Fruit fly (Drosophila melanogaster) whole organism, embryonic: ENCODE results near the gene CG4025.

Experiments used
- CG11093 ChIP-seq: fragments of 200-800 bp; sonication (Bioruptor generic); IDR thresholded peaks from 3 replicates; pipeline ENCODE4 v1.3.6; 2022; ENCODE audit warnings: missing biosample characterization, missing genetic modification characterization
- CG11695 ChIP-seq: fragments of 200-800 bp; sonication (Bioruptor generic); IDR thresholded peaks from 3 replicates; pipeline ENCODE4 v1.3.6; 2022; ENCODE audit warnings: missing biosample characterization, missing genetic modification characterization
- CG12236 ChIP-seq: fragments of 200-800 bp; sonication (Bioruptor generic); optimal IDR thresholded peaks from 2 replicates; lab custom pipeline; 2016; ENCODE audit warnings: missing biosample characterization, missing genetic modification characterization
- CG13424 ChIP-seq: fragments of 200-800 bp; sonication (Bioruptor generic); optimal IDR thresholded peaks from 2 replicates; lab custom pipeline; 2019; ENCODE audit warnings: missing biosample characterization, mild to moderate bottlenecking, missing genetic modification characterization, moderate library complexity
- CG15514 ChIP-seq: fragments of 200-800 bp; sonication (Bioruptor generic); optimal IDR thresholded peaks from 3 replicates; lab custom pipeline; 2017; ENCODE audit warnings: missing biosample characterization, missing genetic modification characterization, mild to moderate bottlenecking, moderate library complexity, missing genetic modification reagents
- CG1602 ChIP-seq: fragments of 200-800 bp; sonication (Bioruptor generic); optimal IDR thresholded peaks from 3 replicates; lab custom pipeline; 2016; ENCODE audit warnings: missing biosample characterization, missing genetic modification characterization
- CG17359 ChIP-seq: fragments of 200-800 bp; sonication (Bioruptor generic); optimal IDR thresholded peaks from 3 replicates; lab custom pipeline; 2018; ENCODE audit warnings: missing biosample characterization, mild to moderate bottlenecking, missing genetic modification characterization, moderate library complexity
- CG31388 ChIP-seq: fragments of 200-800 bp; sonication (Bioruptor generic); optimal IDR thresholded peaks from 2 replicates; lab custom pipeline; 2016; ENCODE audit warnings: missing biosample characterization, missing genetic modification characterization
- CG32767 ChIP-seq: fragments of 200-800 bp; sonication (Bioruptor generic); IDR thresholded peaks from 2 replicates; pipeline ENCODE4 v1.3.6; 2022; ENCODE audit warnings: missing biosample characterization, missing genetic modification characterization
- CG3281 ChIP-seq: fragments of 200-800 bp; sonication (Bioruptor generic); optimal IDR thresholded peaks from 3 replicates; lab custom pipeline; 2017; ENCODE audit warnings: missing biosample characterization, mild to moderate bottlenecking, missing genetic modification characterization
- CG3838 ChIP-seq: fragments of 200-800 bp; sonication (Bioruptor generic); optimal IDR thresholded peaks from 3 replicates; lab custom pipeline; 2016; ENCODE audit warnings: missing biosample characterization, missing genetic modification characterization
- CG4404 ChIP-seq: fragments of 200-800 bp; sonication (Bioruptor generic); IDR thresholded peaks from 2 replicates; pipeline ENCODE4 v1.3.6; 2022; ENCODE audit warnings: missing biosample characterization, missing genetic modification characterization
- CG4707 ChIP-seq: fragments of 200-800 bp; sonication (Bioruptor generic); optimal IDR thresholded peaks from 2 replicates; lab custom pipeline; 2018; ENCODE audit warnings: missing biosample characterization, mild to moderate bottlenecking, missing genetic modification characterization, moderate library complexity
- CG5180 ChIP-seq: fragments of 200-800 bp; sonication (Bioruptor generic); optimal IDR thresholded peaks from 3 replicates; lab custom pipeline; 2017; ENCODE audit warnings: missing biosample characterization, missing genetic modification characterization, mild to moderate bottlenecking, moderate library complexity, missing genetic modification reagents
- CG6272 ChIP-seq: fragments of 200-800 bp; sonication (Bioruptor generic); IDR thresholded peaks from 2 replicates; pipeline ENCODE4 v1.3.6; 2022; ENCODE audit warnings: missing biosample characterization, missing genetic modification characterization
- CG6654 ChIP-seq: fragments of 200-800 bp; sonication (Bioruptor generic); optimal IDR thresholded peaks from 2 replicates; lab custom pipeline; 2017; ENCODE audit warnings: missing biosample characterization, mild to moderate bottlenecking, missing genetic modification characterization
- CG6683 ChIP-seq: fragments of 200-800 bp; sonication (Bioruptor generic); optimal IDR thresholded peaks from 2 replicates; lab custom pipeline; 2017; ENCODE audit warnings: missing biosample characterization, mild to moderate bottlenecking, missing genetic modification characterization, missing genetic modification reagents
- CG8765 ChIP-seq: fragments of 200-800 bp; sonication (Bioruptor generic); IDR thresholded peaks from 2 replicates; pipeline ENCODE4 v1.3.6; 2022; ENCODE audit warnings: missing biosample characterization, missing genetic modification characterization
- CG8924 ChIP-seq: fragments of 200-800 bp; optimal IDR thresholded peaks from 3 replicates; lab custom pipeline; 2019; ENCODE audit warnings: missing biosample characterization, mild to moderate bottlenecking, missing genetic modification characterization, moderate library complexity
- CG8944 ChIP-seq: fragments of 200-800 bp; sonication (Bioruptor generic); optimal IDR thresholded peaks from 3 replicates; lab custom pipeline; 2016; ENCODE audit warnings: missing biosample characterization, missing genetic modification characterization
- Chrac-16 ChIP-seq: fragments of 200-800 bp; sonication (Bioruptor generic); optimal IDR thresholded peaks from 3 replicates; lab custom pipeline; 2016; ENCODE audit warnings: missing biosample characterization, missing genetic modification characterization
- Deaf1 ChIP-seq: fragments of 200-800 bp; optimal IDR thresholded peaks from 3 replicates; lab custom pipeline; 2019; ENCODE audit warnings: missing biosample characterization, mild to moderate bottlenecking, missing genetic modification characterization, moderate library complexity
- Hey ChIP-seq: fragments of 200-800 bp; sonication (Bioruptor generic); optimal IDR thresholded peaks from 3 replicates; lab custom pipeline; 2018; ENCODE audit warnings: missing biosample characterization, mild to moderate bottlenecking, missing genetic modification characterization
- Hmr ChIP-seq: fragments of 200-800 bp; sonication (Bioruptor generic); optimal IDR thresholded peaks from 3 replicates; lab custom pipeline; 2017; ENCODE audit warnings: mild to moderate bottlenecking, missing biosample characterization, missing genetic modification reagents, missing genetic modification characterization
- Hr51 ChIP-seq, 2 experiments: fragments of 200-800 bp; sonication (Bioruptor generic); optimal IDR thresholded peaks; 2 replicates in 1 of 2; 3 replicates in 1 of 2; lab custom pipeline; 2016 to 2018; ENCODE audit warnings: missing biosample characterization in 2 of 2, missing genetic modification characterization in 2 of 2, mild to moderate bottlenecking in 1 of 2, moderate library complexity in 1 of 2
- Kr ChIP-seq: fragments of 200-800 bp; sonication (Bioruptor generic); optimal IDR thresholded peaks from 2 replicates; lab custom pipeline; 2017; ENCODE audit warnings: missing biosample characterization, mild to moderate bottlenecking, missing genetic modification characterization
- Mad ChIP-seq: fragments of 200-800 bp; sonication (Bioruptor generic); optimal IDR thresholded peaks from 2 replicates; lab custom pipeline; 2016; ENCODE audit warnings: missing biosample characterization, missing genetic modification characterization
- Mes4 ChIP-seq: fragments of 200-800 bp; sonication (Bioruptor generic); optimal IDR thresholded peaks from 2 replicates; lab custom pipeline; 2016; ENCODE audit warnings: missing biosample characterization, missing genetic modification characterization
- NC2β ChIP-seq: fragments of 200-800 bp; sonication (Bioruptor generic); optimal IDR thresholded peaks from 2 replicates; lab custom pipeline; 2016; ENCODE audit warnings: missing biosample characterization, missing genetic modification characterization
- Nf-YA ChIP-seq: fragments of 200-800 bp; sonication (Bioruptor generic); IDR thresholded peaks from 2 replicates; pipeline ENCODE4 v1.3.6; 2022; ENCODE audit warnings: missing biosample characterization, missing genetic modification characterization
- Oaz ChIP-seq: fragments of 200-800 bp; sonication (Bioruptor generic); IDR thresholded peaks from 2 replicates; pipeline ENCODE4 v1.3.6; 2022; ENCODE audit warnings: missing biosample characterization, missing genetic modification characterization
- PHDP ChIP-seq: fragments of 200-800 bp; sonication (Bioruptor generic); optimal IDR thresholded peaks from 3 replicates; lab custom pipeline; 2018; ENCODE audit warnings: missing biosample characterization, mild to moderate bottlenecking, missing genetic modification characterization, moderate library complexity
- Ptx1 ChIP-seq: fragments of 200-800 bp; sonication (Bioruptor generic); IDR thresholded peaks from 2 replicates; pipeline ENCODE4 v1.3.6; 2022; ENCODE audit warnings: missing biosample characterization, missing genetic modification characterization
- Stat92E ChIP-seq, 3 experiments: fragments of >200 bp in 2 of 3; fragments of 200-800 bp in 1 of 3; sonication (Bioruptor generic) in 1 of 3; optimal IDR thresholded peaks; 2 replicates each; lab custom pipeline; 2017 to 2019; ENCODE audit warnings: missing biosample characterization in 3 of 3, missing genetic modification characterization in 3 of 3, mild to moderate bottlenecking in 1 of 3, moderate library complexity in 1 of 3
- bab2 ChIP-seq: fragments of 200-800 bp; sonication (Bioruptor generic); optimal IDR thresholded peaks from 2 replicates; lab custom pipeline; 2016; ENCODE audit warnings: missing biosample characterization, missing genetic modification characterization
- cas ChIP-seq: fragments of 200-800 bp; sonication (Bioruptor generic); IDR thresholded peaks from 2 replicates; pipeline ENCODE4 v1.3.6; 2022; ENCODE audit warnings: missing biosample characterization, missing genetic modification characterization
- chif ChIP-seq, 2 experiments: fragments of 200-800 bp; sonication (Bioruptor generic); optimal IDR thresholded peaks; 3 replicates each; lab custom pipeline; 2016; ENCODE audit warnings: missing biosample characterization in 2 of 2, missing genetic modification characterization in 2 of 2
- ci ChIP-seq: fragments of 200-800 bp; sonication (Bioruptor generic); IDR thresholded peaks from 3 replicates; pipeline ENCODE4 v1.3.6; 2022; ENCODE audit warnings: missing biosample characterization, missing genetic modification characterization
- danr ChIP-seq: fragments of 200-800 bp; sonication (Bioruptor generic); IDR thresholded peaks from 2 replicates; pipeline ENCODE4 v1.3.6; 2022; ENCODE audit warnings: missing biosample characterization, missing genetic modification characterization
- emc ChIP-seq: fragments of 200-800 bp; sonication (Bioruptor generic); optimal IDR thresholded peaks from 2 replicates; lab custom pipeline; 2016; ENCODE audit warnings: missing biosample characterization, missing genetic modification characterization
- gcm2 ChIP-seq: fragments of 200-800 bp; sonication (Bioruptor generic); optimal IDR thresholded peaks from 2 replicates; lab custom pipeline; 2016; ENCODE audit warnings: missing biosample characterization, missing genetic modification characterization
- insv ChIP-seq, 2 experiments: fragments of 200-800 bp; sonication (Bioruptor generic); optimal IDR thresholded peaks; 3 replicates each; lab custom pipeline; 2016 to 2018; ENCODE audit warnings: missing biosample characterization in 2 of 2, missing genetic modification characterization in 2 of 2
- mld ChIP-seq: fragments of 200-800 bp; sonication (Bioruptor generic); IDR thresholded peaks from 3 replicates; pipeline ENCODE4 v1.3.6; 2022; ENCODE audit warnings: missing biosample characterization, missing genetic modification characterization; ENCODE audit not compliant: partially characterized antibody
- pfk ChIP-seq: fragments of 200-800 bp; sonication (Bioruptor generic); optimal IDR thresholded peaks from 2 replicates; lab custom pipeline; 2018; ENCODE audit warnings: missing biosample characterization, mild to moderate bottlenecking, missing genetic modification characterization, moderate library complexity
- repo ChIP-seq: fragments of 200-800 bp; sonication (Bioruptor generic); optimal IDR thresholded peaks from 2 replicates; lab custom pipeline; 2016; ENCODE audit warnings: missing biosample characterization, missing genetic modification characterization
- sisA ChIP-seq: fragments of 200-800 bp; sonication (Bioruptor generic); IDR thresholded peaks from 2 replicates; pipeline ENCODE4 v1.3.6; 2022; ENCODE audit warnings: missing biosample characterization, missing genetic modification characterization
- stc ChIP-seq: fragments of 200-800 bp; sonication (Bioruptor generic); IDR thresholded peaks from 2 replicates; pipeline ENCODE4 v1.3.6; 2022; ENCODE audit warnings: missing biosample characterization, missing genetic modification characterization
- stwl ChIP-seq: fragments of 200-800 bp; sonication (Bioruptor generic); optimal IDR thresholded peaks from 3 replicates; lab custom pipeline; 2018; ENCODE audit warnings: missing biosample characterization, mild to moderate bottlenecking, missing genetic modification characterization, moderate library complexity
- tap ChIP-seq: fragments of 200-800 bp; optimal IDR thresholded peaks from 3 replicates; lab custom pipeline; 2019; ENCODE audit warnings: missing biosample characterization, mild to moderate bottlenecking, missing genetic modification characterization, moderate library complexity
- ttk ChIP-seq: fragments of 200-800 bp; sonication (Bioruptor generic); IDR thresholded peaks from 2 replicates; pipeline ENCODE4 v2.1.2; 2022; ENCODE audit warnings: missing biosample characterization, missing genetic modification characterization
- zen ChIP-seq: fragments of 200-800 bp; sonication (Bioruptor generic); optimal IDR thresholded peaks from 3 replicates; lab custom pipeline; 2018; ENCODE audit warnings: missing biosample characterization, mild to moderate bottlenecking, missing genetic modification characterization, moderate library complexity

The CG4025 gene

dm6 chrX:2070708-2071063, 6.1 kb upstream of the CG4025 start (continued):
- TF ChIP-seq CG8924 (tag; lab: Kevin White, UChicago) (peak; percentile 37), CG8765 (GFP tag; lab: Robert Waterston, UW) (0 out of 2 replicates have a peak, but pooled peaks have one; percentile 15), CG3281 (GFP tag; lab: Kevin White, UChicago) (peak; percentile 76), Chrac-16 (GFP tag; lab: Kevin White, UChicago) (peak; percentile 11), Hey (peak; percentile 2), Ptx1 (GFP tag; lab: Robert Waterston, UW) (peak; percentile 85), CG1602 (peak; percentile 14), CG6683 (peak; percentile 46), emc (GFP tag; lab: Kevin White, UChicago) (peak; percentile 16), stwl (no peak), bab2 (no peak), tap (tag; lab: Kevin White, UChicago) (peak; percentile 57), Kr (GFP tag; lab: Kevin White, UChicago) (no peak), gcm2 (peak; percentile 26), PHDP (tag; lab: Kevin White, UChicago) (peak; percentile 55), ci (GFP tag; lab: Robert Waterston, UW) (0 out of 3 replicates have a peak, but pooled peaks have one; percentile 43), pfk (no peak), Hr51 (GFP tag; optimal IDR thresholded peaks at IDR 0.05; lab: Kevin White, UChicago) (peak in 1 of 2 experiments; percentile 60), Oaz (peak; percentile 61), CG15514 (GFP tag; lab: Kevin White, UChicago) (peak; percentile 50), CG8944 (peak; percentile 9), Mad (GFP tag; lab: Kevin White, UChicago) (peak; percentile 14), CG11093 (GFP tag; lab: Robert Waterston, UW) (peak; percentile 62; the same call in 2 of the 3 replicates), NC2β (GFP tag; lab: Kevin White, UChicago) (peak; percentile 27), zen (tag; lab: Kevin White, UChicago) (peak; percentile 20), cas (GFP tag; lab: Robert Waterston, UW) (0 out of 2 replicates have a peak, but pooled peaks have one; percentile 53), insv (GFP tag; optimal IDR thresholded peaks at IDR 0.05; lab: Kevin White, UChicago) (no peak), CG4707 (GFP tag; lab: Kevin White, UChicago) (no peak), CG17359 (tag; lab: Kevin White, UChicago) (peak; percentile 50), CG6272 (GFP tag; lab: Robert Waterston, UW) (peak; percentile 39; the same call in 1 of the 2 replicates), repo (GFP tag; lab: Kevin White, UChicago) (no peak), Nf-YA (no peak), Stat92E (GFP tag; optimal IDR thresholded peaks at IDR 0.05; lab: Kevin White, UChicago) (no peak), CG32767 (GFP tag; lab: Robert Waterston, UW) (peak; percentile 49; the same call in 1 of the 2 replicates), stc (GFP tag; lab: Robert Waterston, UW) (peak; percentile 47; the same call in 1 of the 2 replicates), CG12236 (no peak), Deaf1 (tag; lab: Kevin White, UChicago) (peak; percentile 31), CG11695 (GFP tag; lab: Robert Waterston, UW) (peak; percentile 81), sisA (GFP tag; lab: Robert Waterston, UW) (peak; percentile 69), ttk (GFP tag; lab: Robert Waterston, UW) (peak; percentile 66), chif (GFP tag; optimal IDR thresholded peaks at IDR 0.05; lab: Kevin White, UChicago) (peak in 1 of 2 experiments; percentile 43), CG4404 (GFP tag; lab: Robert Waterston, UW) (peak; percentile 53), CG5180 (GFP tag; lab: Kevin White, UChicago) (peak; percentile 38), CG13424 (tag; lab: Kevin White, UChicago) (peak; percentile 77), Hmr (peak; percentile 65), danr (GFP tag; lab: Robert Waterston, UW) (peak; percentile 31; the same call in 1 of the 2 replicates), CG31388 (GFP tag; lab: Kevin White, UChicago) (no peak), mld (GFP tag; lab: Robert Waterston, UW) (no peak), CG6654 (GFP tag; lab: Kevin White, UChicago) (no peak), CG3838 (GFP tag; lab: Kevin White, UChicago) (no peak), Mes4 (no peak)
